Fruit fly (Drosophila melanogaster) whole organism, prepupa: Measurements from ENCODE around the gene Bace.

Experiments used
- Blimp-1 ChIP-seq: fragments of 200-800 bp; sonication (Bioruptor generic); optimal IDR thresholded peaks from 3 replicates; lab custom pipeline; 2017; ENCODE audit warnings: missing biosample characterization, missing genetic modification characterization, mild to moderate bottlenecking, moderate library complexity, missing genetic modification reagents
- CG10631 ChIP-seq: fragments of 200-800 bp; sonication (Bioruptor generic); optimal IDR thresholded peaks from 2 replicates; lab custom pipeline; 2016; ENCODE audit warnings: missing biosample characterization, missing genetic modification characterization
- CG10669 ChIP-seq: fragments of 200-800 bp; sonication (Bioruptor generic); optimal IDR thresholded peaks from 3 replicates; lab custom pipeline; 2018; ENCODE audit warnings: missing biosample characterization, mild to moderate bottlenecking, missing genetic modification characterization, moderate library complexity
- CG11902 ChIP-seq: fragments of 200-800 bp; sonication (Bioruptor generic); optimal IDR thresholded peaks from 3 replicates; lab custom pipeline; 2016; ENCODE audit warnings: missing biosample characterization, missing genetic modification characterization
- CG16779 ChIP-seq: fragments of 200-800 bp; sonication (Bioruptor generic); optimal IDR thresholded peaks from 3 replicates; lab custom pipeline; 2017; ENCODE audit warnings: missing biosample characterization, mild to moderate bottlenecking, missing genetic modification characterization
- CG32006 ChIP-seq: fragments of 200-800 bp; sonication (Bioruptor generic); optimal IDR thresholded peaks from 3 replicates; lab custom pipeline; 2017; ENCODE audit warnings: missing biosample characterization, mild to moderate bottlenecking, missing genetic modification characterization
- CG34406 ChIP-seq: fragments of 200-800 bp; sonication (Bioruptor generic); optimal IDR thresholded peaks from 3 replicates; lab custom pipeline; 2016; ENCODE audit warnings: missing biosample characterization, missing genetic modification characterization
- CG3919 ChIP-seq: fragments of 200-800 bp; sonication (Bioruptor generic); optimal IDR thresholded peaks from 3 replicates; lab custom pipeline; 2016; ENCODE audit warnings: missing biosample characterization, missing genetic modification characterization
- CG6276 ChIP-seq: fragments of 200-800 bp; sonication (Bioruptor generic); optimal IDR thresholded peaks from 2 replicates; lab custom pipeline; 2017; ENCODE audit warnings: missing biosample characterization, mild to moderate bottlenecking, missing genetic modification characterization
- CG6792 ChIP-seq: fragments of 200-800 bp; sonication (Bioruptor generic); optimal IDR thresholded peaks from 3 replicates; lab custom pipeline; 2016; ENCODE audit warnings: missing biosample characterization, missing genetic modification characterization
- CG6808 ChIP-seq: fragments of 200-800 bp; sonication (Bioruptor generic); optimal IDR thresholded peaks from 3 replicates; lab custom pipeline; 2017; ENCODE audit warnings: missing biosample characterization, missing genetic modification characterization, mild to moderate bottlenecking, moderate library complexity, missing genetic modification reagents
- CG6854 ChIP-seq: fragments of 200-800 bp; sonication (Bioruptor generic); optimal IDR thresholded peaks from 2 replicates; lab custom pipeline; 2017; ENCODE audit warnings: missing biosample characterization, mild to moderate bottlenecking, missing genetic modification characterization
- CG7368 ChIP-seq: fragments of 200-800 bp; sonication (Bioruptor generic); optimal IDR thresholded peaks from 3 replicates; lab custom pipeline; 2016; ENCODE audit warnings: missing biosample characterization, missing genetic modification characterization
- CG8119 ChIP-seq: fragments of 200-800 bp; sonication (Bioruptor generic); IDR thresholded peaks from 3 replicates; pipeline ENCODE4 v1.3.6; 2022; ENCODE audit warnings: missing biosample characterization, missing genetic modification characterization
- CG8319 ChIP-seq: fragments of 200-800 bp; sonication (Bioruptor generic); optimal IDR thresholded peaks from 3 replicates; lab custom pipeline; 2016; ENCODE audit warnings: missing biosample characterization, missing genetic modification characterization
- CG8632 ChIP-seq: fragments of 200-800 bp; sonication (Bioruptor generic); optimal IDR thresholded peaks from 3 replicates; lab custom pipeline; 2016; ENCODE audit warnings: missing biosample characterization, missing genetic modification characterization
- CG9139 ChIP-seq: fragments of 200-800 bp; sonication (Bioruptor generic); optimal IDR thresholded peaks from 3 replicates; lab custom pipeline; 2017; ENCODE audit warnings: missing biosample characterization, mild to moderate bottlenecking, missing genetic modification characterization
- Eip75B ChIP-seq: fragments of 200-800 bp; sonication (Bioruptor generic); optimal IDR thresholded peaks from 3 replicates; lab custom pipeline; 2016; ENCODE audit warnings: missing biosample characterization, missing genetic modification characterization
- Eip78C ChIP-seq: fragments of 200-800 bp; sonication (Bioruptor generic); peaks from one replicate; lab custom pipeline; 2016; ENCODE audit warnings: missing biosample characterization, missing genetic modification characterization
- Eip93F ChIP-seq: fragments of 200-800 bp; sonication (Bioruptor generic); optimal IDR thresholded peaks from 2 replicates; lab custom pipeline; 2016; ENCODE audit warnings: missing biosample characterization, mild to moderate bottlenecking, missing genetic modification characterization
- Ets21C ChIP-seq: fragments of 200-800 bp; sonication (Bioruptor generic); optimal IDR thresholded peaks from 3 replicates; lab custom pipeline; 2016; ENCODE audit warnings: missing biosample characterization, missing genetic modification characterization
- Gug ChIP-seq: fragments of 200-800 bp; sonication (Bioruptor generic); IDR thresholded peaks from 2 replicates; pipeline ENCODE4 v1.3.6; 2022; ENCODE audit warnings: missing biosample characterization, missing genetic modification characterization
- Hr4 ChIP-seq: fragments of 200-800 bp; sonication (Bioruptor generic); optimal IDR thresholded peaks from 3 replicates; lab custom pipeline; 2016; ENCODE audit warnings: missing biosample characterization, missing genetic modification characterization
- Lpt ChIP-seq: fragments of 200-800 bp; sonication (Bioruptor generic); optimal IDR thresholded peaks from 3 replicates; lab custom pipeline; 2016; ENCODE audit warnings: missing biosample characterization, missing genetic modification characterization
- Smox ChIP-seq: fragments of 200-800 bp; sonication (Bioruptor generic); optimal IDR thresholded peaks from 3 replicates; lab custom pipeline; 2016; ENCODE audit warnings: missing biosample characterization, missing genetic modification characterization
- Sox102F ChIP-seq: fragments of 200-800 bp; sonication (Bioruptor generic); optimal IDR thresholded peaks from 2 replicates; lab custom pipeline; 2016; ENCODE audit warnings: missing biosample characterization, mild to moderate bottlenecking, missing genetic modification characterization
- Sox15 ChIP-seq: fragments of 200-800 bp; sonication (Bioruptor generic); optimal IDR thresholded peaks from 3 replicates; lab custom pipeline; 2016; ENCODE audit warnings: missing biosample characterization, missing genetic modification characterization
- dac ChIP-seq: fragments of 200-800 bp; sonication (Bioruptor generic); optimal IDR thresholded peaks from 2 replicates; lab custom pipeline; 2017; ENCODE audit warnings: missing biosample characterization, mild to moderate bottlenecking, missing genetic modification characterization
- dsx ChIP-seq: fragments of 200-800 bp; optimal IDR thresholded peaks from 3 replicates; lab custom pipeline; 2019; ENCODE audit warnings: missing biosample characterization, mild to moderate bottlenecking, missing genetic modification characterization, moderate library complexity; ENCODE audit not compliant: poor library complexity, severe bottlenecking
- eg ChIP-seq: fragments of 200-800 bp; sonication (Bioruptor generic); IDR thresholded peaks from 3 replicates; pipeline ENCODE4 v1.3.6; 2022; ENCODE audit warnings: missing biosample characterization, missing genetic modification characterization
- esn ChIP-seq: fragments of 200-800 bp; sonication (Bioruptor generic); optimal IDR thresholded peaks from 2 replicates; lab custom pipeline; 2016; ENCODE audit warnings: missing biosample characterization, mild to moderate bottlenecking, missing genetic modification characterization, moderate library complexity
- fd59A ChIP-seq: fragments of 200-800 bp; sonication (Bioruptor generic); optimal IDR thresholded peaks from 2 replicates; lab custom pipeline; 2017; ENCODE audit warnings: missing biosample characterization, mild to moderate bottlenecking, missing genetic modification characterization, missing genetic modification reagents
- fkh ChIP-seq: fragments of 200-800 bp; sonication (Bioruptor generic); optimal IDR thresholded peaks from 3 replicates; lab custom pipeline; 2017; ENCODE audit warnings: missing biosample characterization, mild to moderate bottlenecking, missing genetic modification characterization, moderate library complexity
- lz ChIP-seq: fragments of 200-800 bp; sonication (Bioruptor generic); optimal IDR thresholded peaks from 3 replicates; lab custom pipeline; 2016; ENCODE audit warnings: missing biosample characterization, missing genetic modification characterization
- net ChIP-seq: fragments of 200-800 bp; sonication (Bioruptor generic); optimal IDR thresholded peaks from 3 replicates; lab custom pipeline; 2016; ENCODE audit warnings: missing biosample characterization, missing genetic modification characterization
- pdm3 ChIP-seq: fragments of 200-800 bp; sonication (Bioruptor generic); optimal IDR thresholded peaks from 3 replicates; lab custom pipeline; 2016; ENCODE audit warnings: missing biosample characterization, missing genetic modification characterization
- spab ChIP-seq: fragments of 200-800 bp; sonication (Bioruptor generic); optimal IDR thresholded peaks from 2 replicates; lab custom pipeline; 2017; ENCODE audit warnings: missing biosample characterization, mild to moderate bottlenecking, missing genetic modification characterization, missing genetic modification reagents
- ss ChIP-seq, 2 experiments: fragments of 200-800 bp; sonication (Bioruptor generic); optimal IDR thresholded peaks; 2 replicates in 1 of 2; 3 replicates in 1 of 2; lab custom pipeline; 2017 to 2018; ENCODE audit warnings: mild to moderate bottlenecking in 2 of 2, missing biosample characterization in 2 of 2, missing genetic modification characterization in 2 of 2, moderate library complexity in 1 of 2
- svp ChIP-seq: fragments of 200-800 bp; sonication (Bioruptor generic); peaks from one replicate; lab custom pipeline; 2016; ENCODE audit warnings: missing biosample characterization, missing genetic modification characterization

Bace gene

DNA sequence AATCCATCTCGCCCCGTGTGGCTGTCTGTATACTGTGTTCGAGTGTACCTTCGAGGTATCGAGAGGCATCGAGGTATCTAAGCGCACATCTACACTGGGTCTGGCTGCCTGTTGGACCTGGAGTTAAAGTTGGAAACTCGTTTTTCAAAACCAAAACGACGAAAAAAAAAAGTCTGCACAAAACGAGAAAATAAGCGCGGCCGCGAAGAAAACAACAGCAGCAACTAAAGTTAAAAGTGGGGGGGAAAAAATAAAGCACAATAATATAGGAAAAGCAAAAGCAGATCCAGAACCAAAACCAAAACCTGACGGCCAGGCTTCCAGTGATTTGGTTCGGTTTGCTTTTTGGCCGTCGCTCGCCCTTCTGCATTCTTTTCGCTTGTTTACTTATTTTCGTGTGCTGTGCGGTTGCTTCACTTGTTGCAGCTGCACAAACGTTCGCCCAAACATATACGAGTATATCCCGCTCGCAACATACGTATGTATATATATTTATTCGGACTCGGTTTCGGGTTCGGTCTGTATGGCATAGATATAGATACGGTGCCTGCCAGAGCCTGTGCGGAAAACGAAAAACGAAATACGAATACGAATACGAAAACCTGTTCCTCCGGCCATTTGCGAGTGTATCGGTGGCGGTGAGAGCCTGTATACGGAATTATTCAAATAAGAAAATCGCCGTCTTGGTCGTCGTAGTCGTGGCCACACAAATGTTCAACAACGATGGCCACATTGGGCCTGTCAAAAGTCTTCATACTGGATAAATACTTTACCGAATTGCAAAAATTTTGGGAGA is 17.0 kb downstream of the Bace start (continued):
- TF ChIP-seq CG10669 (peak; percentile 86), CG32006 (no peak), CG10631 (GFP tag; lab: Kevin White, UChicago) (peak; percentile 23), lz (no peak), Eip75B (GFP tag; lab: Kevin White, UChicago) (peak; percentile 74), Eip78C (GFP tag; lab: Kevin White, UChicago) (peak; percentile 78), fkh (GFP tag; lab: Kevin White, UChicago) (peak; percentile 25), CG8319 (GFP tag; lab: Kevin White, UChicago) (peak; percentile 36), CG6792 (GFP tag; lab: Kevin White, UChicago) (peak; percentile 59), esn (GFP tag; lab: Kevin White, UChicago) (peak; percentile 28)

- TF ChIP-seq Gug (GFP tag; lab: Robert Waterston, UW), result no peak
- no peak for TF ChIP-seq Ets21C (GFP tag; lab: Kevin White, UChicago)
- no peak for TF ChIP-seq CG8319 (GFP tag; lab: Kevin White, UChicago)
- no peak for TF ChIP-seq Blimp-1
- no peak for TF ChIP-seq Sox102F (GFP tag; lab: Kevin White, UChicago)
- no peak for TF ChIP-seq CG11902 (GFP tag; lab: Kevin White, UChicago)
- no peak for TF ChIP-seq Sox15 (GFP tag; lab: Kevin White, UChicago)
- TF ChIP-seq CG10631 (GFP tag; lab: Kevin White, UChicago), result no peak
- no peak for TF ChIP-seq CG16779 (tag; lab: Kevin White, UChicago)
- no peak for TF ChIP-seq Eip93F
- no peak for TF ChIP-seq svp (GFP tag; lab: Kevin White, UChicago)
- no peak for TF ChIP-seq CG6792 (GFP tag; lab: Kevin White, UChicago)
- no peak for TF ChIP-seq CG6808 (GFP tag; lab: Kevin White, UChicago)
- no peak for TF ChIP-seq CG3919
These were observed 17.7 kb downstream of the Bace start for dm6 chr2L:8478379-8478778.

dm6 chr2L:8477971-8478370 is 18.1 kb downstream of the Bace start:
- TF ChIP-seq dac (GFP tag; lab: Kevin White, UChicago), result no peak
- TF ChIP-seq Hr4 (GFP tag; lab: Kevin White, UChicago), result no peak
- TF ChIP-seq CG9139, result no peak
- no peak for TF ChIP-seq Sox102F (GFP tag; lab: Kevin White, UChicago)

DNA sequence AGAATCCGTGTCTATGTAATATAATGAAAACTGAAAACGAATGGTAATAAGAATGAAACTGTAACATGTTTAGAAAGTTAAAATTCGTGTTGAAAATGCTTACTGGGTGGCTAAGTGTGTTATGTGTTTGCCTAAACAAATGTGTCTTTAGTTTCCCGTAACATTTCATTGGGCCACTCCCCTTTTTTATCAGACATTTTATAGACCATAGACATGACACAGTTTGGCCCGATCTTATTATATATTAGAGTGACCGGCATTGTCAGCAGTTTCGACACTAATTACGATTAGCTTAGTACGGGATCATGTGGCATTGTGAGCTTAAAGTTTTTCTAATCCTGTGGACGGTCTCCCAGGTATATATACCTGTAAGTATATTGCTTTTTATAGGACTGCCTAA is 19.1 kb downstream of the Bace start, which contains the start of gene CheA29a:
CheA29a (plus strand) TSS at position 301 of the 400 bp plus-strand sequence.
- TF ChIP-seq esn (GFP tag; lab: Kevin White, UChicago) (no peak), CG8119 (GFP tag; lab: Robert Waterston, UW) (no peak), Ets21C (GFP tag; lab: Kevin White, UChicago) (no peak), CG7368 (GFP tag; lab: Kevin White, UChicago) (no peak), CG6808 (GFP tag; lab: Kevin White, UChicago) (no peak), Blimp-1 (no peak), CG10631 (GFP tag; lab: Kevin White, UChicago) (no peak), pdm3 (GFP tag; lab: Kevin White, UChicago) (no peak), eg (GFP tag; lab: Robert Waterston, UW) (no peak), Smox (GFP tag; lab: Kevin White, UChicago) (no peak), CG8632 (GFP tag; lab: Kevin White, UChicago) (no peak), net (GFP tag; lab: Kevin White, UChicago) (no peak), fd59A (GFP tag; lab: Kevin White, UChicago) (no peak), Sox102F (GFP tag; lab: Kevin White, UChicago) (no peak)

dm6 chr2L:8473448-8473847 is 22.7 kb downstream of the Bace start:
- peak; percentile 81 to 82 for TF ChIP-seq ss (GFP tag; optimal IDR thresholded peaks at IDR 0.05; lab: Kevin White, UChicago)
- peak; percentile 94 for TF ChIP-seq Eip78C (GFP tag; lab: Kevin White, UChicago)
- peak; percentile 39 for TF ChIP-seq CG6276 (GFP tag; lab: Kevin White, UChicago)
- no peak for TF ChIP-seq fkh (GFP tag; lab: Kevin White, UChicago)
- peak; percentile 75 for TF ChIP-seq eg (GFP tag; lab: Robert Waterston, UW)
- TF ChIP-seq Eip75B (GFP tag; lab: Kevin White, UChicago), result peak; percentile 73
- TF ChIP-seq CG34406 (GFP tag; lab: Kevin White, UChicago), result peak; percentile 71
- TF ChIP-seq CG9139, result peak; percentile 27
- TF ChIP-seq Sox102F (GFP tag; lab: Kevin White, UChicago), result peak; percentile 78
- TF ChIP-seq Lpt (GFP tag; lab: Kevin White, UChicago), result peak; percentile 36
- TF ChIP-seq Eip93F, result peak; percentile 34
- peak; percentile 84 for TF ChIP-seq spab
- TF ChIP-seq CG11902 (GFP tag; lab: Kevin White, UChicago), result peak; percentile 70
- peak; percentile 79 for TF ChIP-seq net (GFP tag; lab: Kevin White, UChicago)
- peak; percentile 56 for TF ChIP-seq Ets21C (GFP tag; lab: Kevin White, UChicago)
- TF ChIP-seq CG6854 (GFP tag; lab: Kevin White, UChicago), result peak; percentile 78
- TF ChIP-seq svp (GFP tag; lab: Kevin White, UChicago), result peak; percentile 94
- TF ChIP-seq dac (GFP tag; lab: Kevin White, UChicago), result no peak
- peak; percentile 63 for TF ChIP-seq dsx (GFP tag; lab: Kevin White, UChicago)
